Worm (Caenorhabditis elegans) whole organism, early embryonic: Measurements from ENCODE around the gene CD4.8.

Source experiments
- B0310.2 ChIP-seq: sonication (generic microtip); optimal IDR thresholded peaks from 2 replicates; lab custom pipeline; 2016; ENCODE audit warnings: mild to moderate bottlenecking, missing genetic modification characterization, missing compliant biosample characterization
- aly-1 ChIP-seq: sonication (generic microtip); optimal IDR thresholded peaks from 2 replicates; lab custom pipeline; 2016; ENCODE audit warnings: missing genetic modification characterization, missing compliant biosample characterization
- ama-1 ChIP-seq: fragments of 150-350 bp; optimal IDR thresholded peaks from 2 replicates; lab custom pipeline; 2014
- flt-1 ChIP-seq: fragments of 200-800 bp; sonication (Bioruptor generic); IDR thresholded peaks from 2 replicates; pipeline ENCODE4 v1.3.6; 2022; ENCODE audit warnings: missing genetic modification characterization, missing compliant biosample characterization
- hmbx-1 ChIP-seq: sonication (generic microtip); optimal IDR thresholded peaks from 2 replicates; lab custom pipeline; 2016; ENCODE audit warnings: mild to moderate bottlenecking, missing genetic modification characterization, missing compliant biosample characterization
- sea-1 ChIP-seq: fragments of 200-800 bp; sonication (Bioruptor generic); conservative IDR thresholded peaks from 2 replicates; pipeline ENCODE4 v1.3.6; 2022; ENCODE audit warnings: missing genetic modification characterization, missing compliant biosample characterization
- tbx-11 ChIP-seq: fragments of 200-800 bp; sonication (Bioruptor generic); IDR thresholded peaks from 2 replicates; pipeline ENCODE4 v1.3.6; 2022; ENCODE audit warnings: missing genetic modification characterization, missing compliant biosample characterization
- tbx-37 ChIP-seq: fragments of 200-800 bp; sonication (Bioruptor generic); conservative IDR thresholded peaks from 2 replicates; pipeline ENCODE4 v1.3.6; 2022; ENCODE audit warnings: missing genetic modification reagents, missing genetic modification characterization, missing compliant biosample characterization

DNA sequence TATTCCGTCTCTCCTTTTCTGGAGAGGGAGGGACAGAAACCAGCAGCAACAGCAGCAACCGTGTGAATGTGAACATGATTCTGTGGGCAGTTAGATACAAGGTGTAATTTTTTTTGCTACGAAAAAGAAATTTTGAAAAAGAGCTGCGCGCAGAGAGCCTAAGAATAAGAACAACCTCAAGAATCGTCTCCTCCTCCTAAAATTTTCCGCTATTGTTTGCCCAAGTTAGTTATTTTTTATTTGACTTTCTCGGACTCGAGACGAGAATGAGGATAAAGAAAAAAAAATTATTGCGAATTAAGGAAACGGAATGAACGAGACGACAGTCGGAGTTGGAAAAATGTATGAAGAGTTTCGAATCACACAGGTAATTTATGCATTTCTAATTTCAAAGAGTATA is 42.6 kb downstream of the CD4.8 start, which contains the start of gene glb-5:
- TF ChIP-seq flt-1 (no peak), tbx-11 (GFP tag; lab: Robert Waterston, UW) (no peak), B0310.2 (tag; lab: Kevin White, UChicago) (no peak), ama-1 (no peak), sea-1 (GFP tag; lab: Robert Waterston, UW) (no peak), tbx-37 (GFP tag; lab: Robert Waterston, UW) (no peak), aly-1 (tag; lab: Kevin White, UChicago) (no peak), hmbx-1 (tag; lab: Kevin White, UChicago) (no peak)
